Fruit fly (Drosophila melanogaster) whole organism, wandering third instar larva: ENCODE measurements around the gene CG6656.

Source experiments
- Dif ChIP-seq: fragments of 200-275, 200-300 bp; sonication (Bioruptor generic); optimal IDR thresholded peaks from 2 replicates; lab custom pipeline; 2018; ENCODE audit warnings: missing biosample characterization, missing genetic modification characterization; ENCODE audit not compliant: partially characterized antibody
- Hnf4 ChIP-seq: fragments of 200-800 bp; sonication (Bioruptor generic); optimal IDR thresholded peaks from 2 replicates; lab custom pipeline; 2016; ENCODE audit warnings: missing biosample characterization, mild to moderate bottlenecking, missing genetic modification characterization
- psq ChIP-seq: fragments of 200-800 bp; sonication (Bioruptor generic); optimal IDR thresholded peaks from 3 replicates; lab custom pipeline; 2017; ENCODE audit warnings: missing biosample characterization, mild to moderate bottlenecking, missing genetic modification characterization, moderate library complexity
- sv ChIP-seq: fragments of 200-800 bp; sonication (Bioruptor generic); optimal IDR thresholded peaks from 3 replicates; lab custom pipeline; 2016; ENCODE audit warnings: missing biosample characterization, missing genetic modification characterization
- tai ChIP-seq: sonication (Bioruptor generic); optimal IDR thresholded peaks from 2 replicates; lab custom pipeline; 2016; ENCODE audit warnings: missing biosample characterization, missing genetic modification characterization

dm6 chr3R:21884354-21884753 is 9.3 kb downstream of the CG6656 start, which contains the start of gene fit:
- TF ChIP-seq tai (GFP tag; lab: Kevin White, UChicago) (no peak), Hnf4 (GFP tag; lab: Kevin White, UChicago) (no peak), Dif (GFP tag; lab: Kevin White, UChicago) (no peak), sv (GFP tag; lab: Kevin White, UChicago) (no peak), psq (GFP tag; lab: Kevin White, UChicago) (no peak)
